Fruit fly (Drosophila melanogaster): ENCODE results near the gene CG15386.

The CG15386 gene

dm6 chr2L:2200136-2201036, 16.7 kb downstream of the CG15386 start:
- TF ChIP-seq CTCF (optimal IDR thresholded peaks at IDR 0.05) (no peak), CG8478 (optimal IDR thresholded peaks at IDR 0.05) (no peak)

- TF ChIP-seq CTCF (optimal IDR thresholded peaks at IDR 0.05) = no peak
- TF ChIP-seq CG8478 (optimal IDR thresholded peaks at IDR 0.05) = no peak
Measured at dm6 chr2L:2199433-2199796, 17.6 kb downstream of the CG15386 start.

- TF ChIP-seq CG8478 (optimal IDR thresholded peaks at IDR 0.05) (peak; percentile 31), CTCF (optimal IDR thresholded peaks at IDR 0.05) (no peak)
Measured at dm6 chr2L:2198613-2199432, 18.2 kb downstream of the CG15386 start.

dm6 chr2L:2198119-2198494, 18.9 kb downstream of the CG15386 start:
- no peak for TF ChIP-seq CG8478 (optimal IDR thresholded peaks at IDR 0.05)
- TF ChIP-seq CTCF (optimal IDR thresholded peaks at IDR 0.05) = no peak

- TF ChIP-seq CTCF (optimal IDR thresholded peaks at IDR 0.05) (no peak), CG8478 (optimal IDR thresholded peaks at IDR 0.05) (no peak)
Measured at dm6 chr2L:2197475-2198118, 19.4 kb downstream of the CG15386 start, which contains the start of gene COX7AL2. COX7AL2 (minus strand) TSS chr2L:2197912.

dm6 chr2L:2196590-2197474, 20.2 kb downstream of the CG15386 start:
- TF ChIP-seq CG8478 (optimal IDR thresholded peaks at IDR 0.05) (no peak), CTCF (optimal IDR thresholded peaks at IDR 0.05) (no peak)

DNA sequence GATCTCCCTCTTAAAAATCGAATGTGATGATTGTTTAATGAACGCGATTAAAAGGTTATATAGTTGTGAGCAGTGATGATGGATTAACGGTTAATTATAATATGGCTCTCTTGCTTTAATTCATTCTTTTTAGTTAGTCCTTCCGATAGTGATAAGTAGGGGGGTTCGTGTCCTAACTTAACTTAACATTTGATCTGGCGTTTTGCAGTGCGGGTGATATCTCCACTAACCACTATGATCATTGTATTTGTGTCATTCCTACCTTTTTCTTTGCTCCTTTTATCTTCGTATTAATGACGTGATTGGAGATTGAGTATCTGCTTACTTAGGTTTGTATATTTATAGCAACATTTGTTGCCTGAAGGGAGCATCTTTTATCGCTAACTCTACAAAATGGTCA, 21.7 kb downstream of the CG15386 start:
- peak; percentile 51 to 54 for TF ChIP-seq CTCF (optimal IDR thresholded peaks at IDR 0.05)
- no peak for TF ChIP-seq CG8478 (optimal IDR thresholded peaks at IDR 0.05)

dm6 chr2L:2194305-2194828, 22.7 kb downstream of the CG15386 start:
- TF ChIP-seq CG8478 (optimal IDR thresholded peaks at IDR 0.05) (no peak), CTCF (optimal IDR thresholded peaks at IDR 0.05) (no peak)

DNA sequence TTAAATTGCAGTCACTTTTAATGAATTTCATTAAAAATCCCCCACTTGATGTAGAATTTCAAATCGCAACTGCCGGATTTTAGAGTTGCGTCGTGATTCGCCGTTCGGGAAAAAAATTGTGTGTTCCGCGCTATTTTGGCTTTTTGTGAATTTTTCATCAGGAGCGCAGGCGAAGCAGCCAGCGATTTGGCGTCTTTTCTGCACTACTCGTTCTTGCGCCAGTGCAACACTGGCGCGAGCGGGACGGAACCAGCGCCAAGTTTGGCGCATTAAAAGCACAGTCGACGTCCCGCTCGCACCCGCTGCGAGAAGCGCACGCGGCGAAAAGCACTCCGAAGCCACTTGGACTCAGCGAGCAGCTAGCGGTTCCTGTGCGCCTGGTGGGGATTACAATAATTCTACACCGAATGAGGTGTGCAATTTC, 23.7 kb downstream of the CG15386 start:
- TF ChIP-seq CG8478 (optimal IDR thresholded peaks at IDR 0.05) (no peak), CTCF (optimal IDR thresholded peaks at IDR 0.05) (peak in 1 of 2 experiments; percentile 10)

dm6 chr2L:2192123-2192601, 24.9 kb downstream of the CG15386 start, which contains the start of gene CG10874:
CG10874 (minus strand) TSS chr2L:2192386.
- TF ChIP-seq CTCF (optimal IDR thresholded peaks at IDR 0.05) (no peak), CG8478 (optimal IDR thresholded peaks at IDR 0.05) (no peak)

DNA sequence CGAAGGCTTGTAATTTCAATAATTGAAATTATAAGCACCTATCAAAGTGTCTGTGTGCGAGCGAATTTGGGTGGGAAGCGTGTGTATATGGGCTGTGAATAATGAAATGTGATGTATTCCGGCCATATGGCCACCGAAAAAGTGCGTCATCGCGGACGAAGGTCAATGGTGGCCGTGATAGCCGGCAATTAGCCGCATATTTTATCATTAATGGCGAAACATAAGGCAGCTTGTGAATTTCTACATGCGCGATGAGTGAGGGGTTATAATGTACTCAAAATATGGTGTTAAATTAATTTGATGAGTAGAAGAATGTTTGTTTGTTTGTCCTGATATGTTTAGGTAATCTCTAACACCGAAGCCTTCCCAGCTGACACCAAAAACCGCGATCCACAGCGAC, 25.6 kb downstream of the CG15386 start:
- TF ChIP-seq CG8478 (optimal IDR thresholded peaks at IDR 0.05) (no peak), CTCF (optimal IDR thresholded peaks at IDR 0.05) (no peak)

DNA sequence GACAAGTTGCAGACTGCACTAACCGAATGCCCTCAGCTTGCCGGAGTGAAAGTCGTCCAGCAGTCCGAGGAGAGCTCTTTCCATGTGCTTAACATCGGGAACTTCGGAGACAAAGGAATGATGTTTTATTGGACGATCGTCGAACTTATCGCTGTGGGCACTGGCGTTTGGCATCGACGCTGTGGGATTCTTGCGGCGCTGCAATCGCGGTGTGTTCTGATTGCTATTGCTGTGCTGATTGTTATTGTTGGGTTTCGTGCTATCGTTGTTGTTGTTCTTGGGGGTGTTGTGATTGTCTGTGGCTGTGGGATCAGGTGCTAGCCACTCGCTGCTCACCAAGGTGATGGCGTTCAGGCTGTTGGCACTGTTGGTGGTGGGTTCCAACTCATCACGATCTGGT, 26.4 kb downstream of the CG15386 start:
- TF ChIP-seq CTCF (optimal IDR thresholded peaks at IDR 0.05) (no peak), CG8478 (optimal IDR thresholded peaks at IDR 0.05) (no peak)

- TF ChIP-seq CG8478 (optimal IDR thresholded peaks at IDR 0.05) (no peak), CTCF (optimal IDR thresholded peaks at IDR 0.05) (no peak)
Measured at dm6 chr2L:2189100-2189499, 27.9 kb downstream of the CG15386 start.

DNA sequence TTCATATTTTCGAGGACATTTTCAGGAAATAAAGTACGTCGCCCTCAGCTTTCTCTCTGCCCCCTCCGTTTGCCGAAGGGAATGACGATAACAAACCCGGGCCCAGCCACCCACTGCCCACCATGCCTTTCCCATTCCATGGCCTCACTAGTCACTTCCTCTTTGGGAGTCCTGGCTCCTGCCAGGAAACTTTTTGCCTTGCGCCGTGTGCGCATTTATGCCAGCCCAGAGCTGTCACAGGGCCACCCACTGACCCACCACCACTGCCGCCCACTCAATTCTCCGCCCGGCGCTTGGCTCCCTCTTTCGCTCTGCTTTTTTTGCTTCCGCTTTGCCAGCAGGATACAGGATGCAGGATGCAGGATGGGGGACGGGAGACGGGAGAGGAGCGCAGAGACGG, 29.6 kb downstream of the CG15386 start:
- no peak for TF ChIP-seq CG8478 (optimal IDR thresholded peaks at IDR 0.05)
- TF ChIP-seq CTCF (optimal IDR thresholded peaks at IDR 0.05) = no peak

All from S2 (cell line).